Worm (Caenorhabditis elegans) whole organism, mixed stage, embryonic: Measurements from ENCODE around the gene F02D10.2.

Source experiments
- M03D4.4 ChIP-seq: sonication (generic microtip); optimal IDR thresholded peaks from 2 replicates; lab custom pipeline; 2017; ENCODE audit warnings: mild to moderate bottlenecking, missing genetic modification characterization, missing compliant biosample characterization
- bed-3 ChIP-seq: fragments of 200-800 bp; sonication (Bioruptor generic); optimal IDR thresholded peaks from 3 replicates; lab custom pipeline; 2018; ENCODE audit warnings: mild to moderate bottlenecking, missing genetic modification characterization, moderate library complexity, missing compliant biosample characterization
- blmp-1 ChIP-seq: fragments of 150-350 bp; optimal IDR thresholded peaks from 2 replicates; lab custom pipeline; 2014; ENCODE audit warnings: missing biosample characterization, missing genetic modification characterization
- ceh-39 ChIP-seq: fragments of 150-350 bp; optimal IDR thresholded peaks from 2 replicates; lab custom pipeline; 2014; ENCODE audit warnings: missing biosample characterization, missing genetic modification characterization
- ceh-43 ChIP-seq: fragments of 200-800 bp; sonication (Bioruptor generic); optimal IDR thresholded peaks from 2 replicates; lab custom pipeline; 2018; ENCODE audit warnings: mild to moderate bottlenecking, missing genetic modification characterization, moderate library complexity, missing compliant biosample characterization
- ceh-83 ChIP-seq: fragments of 200-800 bp; sonication (Bioruptor generic); optimal IDR thresholded peaks from 2 replicates; lab custom pipeline; 2018; ENCODE audit warnings: mild to moderate bottlenecking, missing genetic modification characterization, missing compliant biosample characterization
- ces-1 ChIP-seq: fragments of 150-350 bp; optimal IDR thresholded peaks from 2 replicates; lab custom pipeline; 2014; ENCODE audit warnings: missing biosample characterization, missing genetic modification reagents, missing genetic modification characterization
- cnd-1 ChIP-seq: fragments of 200-800 bp; sonication (Bioruptor generic); optimal IDR thresholded peaks from 2 replicates; lab custom pipeline; 2018; ENCODE audit warnings: mild to moderate bottlenecking, missing genetic modification characterization, missing compliant biosample characterization
- drap-1 ChIP-seq: fragments of 200-800 bp; sonication (Bioruptor generic); optimal IDR thresholded peaks from 3 replicates; lab custom pipeline; 2018; ENCODE audit warnings: mild to moderate bottlenecking, missing genetic modification characterization, missing compliant biosample characterization
- elt-3 ChIP-seq: fragments of 150-350 bp; optimal IDR thresholded peaks from 2 replicates; lab custom pipeline; 2014; ENCODE audit warnings: missing biosample characterization, missing genetic modification characterization
- flh-1 ChIP-seq: fragments of 200-800 bp; sonication (Bioruptor generic); optimal IDR thresholded peaks from 2 replicates; lab custom pipeline; 2018; ENCODE audit warnings: mild to moderate bottlenecking, missing genetic modification characterization, moderate library complexity, missing compliant biosample characterization
- ham-2 ChIP-seq: fragments of 200-800 bp; sonication (Bioruptor generic); optimal IDR thresholded peaks from 2 replicates; lab custom pipeline; 2018; ENCODE audit warnings: mild to moderate bottlenecking, missing genetic modification characterization, missing compliant biosample characterization
- hlh-1 ChIP-seq: fragments of 150-350 bp; optimal IDR thresholded peaks from 2 replicates; lab custom pipeline; 2014; ENCODE audit warnings: missing biosample characterization, missing genetic modification reagents, missing genetic modification characterization
- lin-32 ChIP-seq: fragments of 200-800 bp; sonication (Bioruptor generic); optimal IDR thresholded peaks from 2 replicates; lab custom pipeline; 2018; ENCODE audit warnings: mild to moderate bottlenecking, missing genetic modification characterization, missing compliant biosample characterization
- lsy-2 ChIP-seq: fragments of 150-350 bp; optimal IDR thresholded peaks from 2 replicates; lab custom pipeline; 2014; ENCODE audit warnings: missing biosample characterization, missing genetic modification characterization
- mab-5 ChIP-seq: fragments of 150-350 bp; optimal IDR thresholded peaks from 2 replicates; lab custom pipeline; 2014; ENCODE audit warnings: missing biosample characterization, missing genetic modification characterization
- mep-1 ChIP-seq: fragments of 150-350 bp; optimal IDR thresholded peaks from 2 replicates; lab custom pipeline; 2017; ENCODE audit warnings: missing biosample characterization, missing genetic modification reagents, missing genetic modification characterization, inconsistent platforms
- mls-2 ChIP-seq: sonication (generic microtip); optimal IDR thresholded peaks from 2 replicates; lab custom pipeline; 2016; ENCODE audit warnings: mild to moderate bottlenecking, missing genetic modification characterization, moderate library complexity, missing compliant biosample characterization
- nhr-12 ChIP-seq: fragments of 150-350 bp; optimal IDR thresholded peaks from 2 replicates; lab custom pipeline; 2014; ENCODE audit warnings: missing biosample characterization, missing genetic modification characterization
- nhr-28 ChIP-seq: fragments of 150-350 bp; optimal IDR thresholded peaks from 2 replicates; lab custom pipeline; 2014; ENCODE audit warnings: missing biosample characterization, missing genetic modification characterization
- nhr-76 ChIP-seq: sonication (generic microtip); optimal IDR thresholded peaks from 2 replicates; lab custom pipeline; 2017; ENCODE audit warnings: missing biosample characterization, missing genetic modification characterization
- pha-4 ChIP-seq: fragments of 150-350 bp; optimal IDR thresholded peaks from 2 replicates; lab custom pipeline; 2018; ENCODE audit warnings: missing biosample characterization, missing genetic modification reagents, missing genetic modification characterization
- sem-2 ChIP-seq: fragments of 200-800 bp; sonication (Bioruptor generic); optimal IDR thresholded peaks from 2 replicates; lab custom pipeline; 2018; ENCODE audit warnings: mild to moderate bottlenecking, missing genetic modification characterization, missing compliant biosample characterization
- snpc-4 ChIP-seq: fragments of 150-350 bp; optimal IDR thresholded peaks from 2 replicates; lab custom pipeline; 2014; ENCODE audit warnings: missing biosample characterization, missing genetic modification characterization
- sptf-1 ChIP-seq: sonication (generic microtip); optimal IDR thresholded peaks from 2 replicates; lab custom pipeline; 2017; ENCODE audit warnings: mild to moderate bottlenecking, missing genetic modification characterization, moderate library complexity, missing compliant biosample characterization
- unc-120 ChIP-seq: sonication (generic microtip); optimal IDR thresholded peaks from 2 replicates; lab custom pipeline; 2017; ENCODE audit warnings: missing genetic modification characterization, missing compliant biosample characterization; ENCODE audit not compliant: poor library complexity, severe bottlenecking
- unc-39 ChIP-seq: fragments of 150-350 bp; optimal IDR thresholded peaks from 2 replicates; lab custom pipeline; 2014; ENCODE audit warnings: missing biosample characterization, missing genetic modification characterization
- unc-62 ChIP-seq: fragments of 150-350 bp; optimal IDR thresholded peaks from 2 replicates; lab custom pipeline; 2014; ENCODE audit warnings: missing biosample characterization, missing genetic modification reagents, missing genetic modification characterization
- zip-8 ChIP-seq: fragments of 150-350 bp; optimal IDR thresholded peaks from 2 replicates; lab custom pipeline; 2014; ENCODE audit warnings: missing biosample characterization, missing genetic modification characterization
- ztf-11 ChIP-seq: fragments of 150-350 bp; optimal IDR thresholded peaks from 2 replicates; lab custom pipeline; 2014; ENCODE audit warnings: missing biosample characterization, missing genetic modification characterization

The F02D10.2 gene

DNA sequence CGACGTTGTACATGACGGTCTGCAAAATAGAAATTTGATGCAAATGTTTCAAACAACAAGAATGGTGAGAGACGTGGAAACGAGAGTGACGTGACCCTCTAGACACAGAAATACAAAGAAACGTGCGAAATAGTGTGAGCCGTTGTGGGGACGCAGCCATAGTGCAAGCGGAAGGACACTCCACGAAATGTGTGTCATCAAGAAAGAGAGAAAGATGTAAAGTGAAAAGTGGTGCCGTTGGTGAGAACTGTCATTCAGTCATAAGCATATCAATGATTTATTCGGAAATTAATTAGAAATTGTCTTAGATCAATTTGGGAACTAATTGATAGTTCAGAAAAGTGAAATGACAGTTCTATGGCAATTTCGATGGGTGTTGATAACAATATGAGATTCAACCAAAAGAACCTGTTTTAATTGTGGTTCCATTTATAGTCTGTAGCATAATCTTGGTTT lies 43.8 kb downstream of the F02D10.2 start, which contains the start of gene C29F7.3:
Gene C29F7.3, minus strand, starts transcription at position 51 of the 456 bp plus-strand sequence.
- no peak for TF ChIP-seq mab-5 (tag; lab: Kevin White, UChicago)
- no peak for TF ChIP-seq nhr-12
- TF ChIP-seq ces-1 (GFP tag; lab: Kevin White, UChicago): peak; percentile 26
- TF ChIP-seq ceh-43 (GFP tag; lab: Kevin White, UChicago): no peak
- no peak for TF ChIP-seq sptf-1 (tag; lab: Kevin White, UChicago)
- no peak for TF ChIP-seq unc-39 (tag; lab: Kevin White, UChicago)
- peak; percentile 21 for TF ChIP-seq blmp-1
- TF ChIP-seq zip-8 (tag; lab: Kevin White, UChicago): no peak
- TF ChIP-seq hlh-1 (tag; lab: Kevin White, UChicago): peak; percentile 12
- peak; percentile 70 for TF ChIP-seq unc-62
- peak; percentile 15 for TF ChIP-seq mep-1 (tag; lab: Kevin White, UChicago)
- TF ChIP-seq ceh-39: no peak
- peak; percentile 28 for TF ChIP-seq ham-2 (GFP tag; lab: Kevin White, UChicago)
- no peak for TF ChIP-seq drap-1 (GFP tag; lab: Kevin White, UChicago)
- no peak for TF ChIP-seq lsy-2
- TF ChIP-seq unc-120: no peak

DNA sequence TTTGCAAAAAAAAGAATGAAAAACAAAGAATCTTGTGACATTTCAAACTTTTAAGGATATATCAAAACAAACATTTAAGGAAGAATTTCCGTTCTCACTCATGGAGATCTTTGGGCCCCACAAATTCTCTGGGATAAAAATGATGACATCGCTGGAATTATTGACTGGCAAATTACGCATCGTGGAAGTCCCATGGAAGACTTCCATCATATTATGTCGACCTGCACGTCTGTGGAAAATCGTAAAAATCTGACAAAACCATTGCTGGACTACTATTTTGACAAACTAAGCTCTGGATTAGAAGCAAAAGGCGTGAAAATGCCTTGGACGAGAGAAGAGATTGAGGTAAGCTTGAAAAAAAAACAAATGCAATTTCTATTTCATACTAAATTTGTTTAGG lies 46.2 kb downstream of the F02D10.2 start:
- TF ChIP-seq lsy-2: no peak
- no peak for TF ChIP-seq flh-1 (GFP tag; lab: Kevin White, UChicago)
- no peak for TF ChIP-seq ceh-83
- TF ChIP-seq pha-4: no peak
- TF ChIP-seq lin-32 (GFP tag; lab: Kevin White, UChicago): no peak
- no peak for TF ChIP-seq nhr-76 (tag; lab: Kevin White, UChicago)
- no peak for TF ChIP-seq cnd-1
- no peak for TF ChIP-seq ham-2 (GFP tag; lab: Kevin White, UChicago)
- no peak for TF ChIP-seq ceh-39
- no peak for TF ChIP-seq nhr-28
- TF ChIP-seq snpc-4: no peak

DNA sequence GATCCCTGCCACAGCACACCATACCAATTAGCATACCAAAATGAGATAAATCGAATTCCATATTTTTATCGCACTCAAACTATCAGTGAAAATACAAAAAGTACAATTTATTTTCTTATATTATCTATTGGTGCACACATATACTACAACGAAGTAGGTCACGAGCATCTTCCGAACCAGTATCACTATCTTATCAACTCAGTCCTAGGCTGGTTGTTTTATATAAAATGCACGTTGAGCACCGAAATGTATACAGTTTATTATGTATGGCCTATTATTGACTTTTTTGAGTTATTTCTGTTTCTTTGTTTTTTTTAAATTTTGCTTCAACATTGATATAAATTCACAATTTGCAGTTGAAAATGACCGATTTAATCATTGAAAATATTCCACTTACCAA lies 48.0 kb downstream of the F02D10.2 start, which contains the start of gene C29F7.2:
Gene C29F7.2, plus strand, starts transcription at position 357 of the 400 bp plus-strand sequence.
- TF ChIP-seq mls-2 (tag; lab: Kevin White, UChicago) (no peak), drap-1 (GFP tag; lab: Kevin White, UChicago) (no peak), sptf-1 (tag; lab: Kevin White, UChicago) (no peak), unc-120 (no peak), mab-5 (tag; lab: Kevin White, UChicago) (no peak), lsy-2 (no peak), mep-1 (tag; lab: Kevin White, UChicago) (no peak), bed-3 (GFP tag; lab: Kevin White, UChicago) (no peak), ceh-43 (GFP tag; lab: Kevin White, UChicago) (no peak), ham-2 (GFP tag; lab: Kevin White, UChicago) (no peak)

DNA sequence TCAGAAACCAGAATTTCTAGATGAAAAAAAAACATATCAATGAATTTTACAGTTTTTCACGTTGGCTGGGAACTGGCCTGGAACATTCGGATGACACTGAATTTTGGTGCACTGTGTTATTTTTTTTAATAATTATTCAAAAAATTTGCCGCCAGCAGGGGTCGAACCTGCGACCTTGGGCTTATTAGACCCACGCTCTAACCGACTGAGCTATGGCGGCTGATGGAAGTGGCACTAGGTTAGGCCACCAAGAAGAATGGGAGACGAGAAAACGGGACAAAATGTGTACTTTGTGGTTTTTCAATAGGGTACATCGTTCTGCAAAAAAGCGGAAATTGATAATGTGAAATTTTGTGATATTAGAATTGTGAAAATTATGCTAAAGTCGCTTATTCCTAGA lies 48.7 kb downstream of the F02D10.2 start:
- TF ChIP-seq unc-120 (peak; percentile 46), elt-3 (tag; lab: Kevin White, UChicago) (no peak), mls-2 (tag; lab: Kevin White, UChicago) (peak; percentile 55), cnd-1 (peak; percentile 66), sptf-1 (tag; lab: Kevin White, UChicago) (peak; percentile 79), drap-1 (GFP tag; lab: Kevin White, UChicago) (peak; percentile 66), nhr-76 (tag; lab: Kevin White, UChicago) (no peak), sem-2 (GFP tag; lab: Kevin White, UChicago) (peak; percentile 49), M03D4.4 (tag; lab: Kevin White, UChicago) (peak; percentile 63), bed-3 (GFP tag; lab: Kevin White, UChicago) (peak; percentile 32), ztf-11 (tag; lab: Kevin White, UChicago) (no peak), ham-2 (GFP tag; lab: Kevin White, UChicago) (peak; percentile 45), mep-1 (tag; lab: Kevin White, UChicago) (no peak), hlh-1 (tag; lab: Kevin White, UChicago) (peak; percentile 6), ceh-43 (GFP tag; lab: Kevin White, UChicago) (peak; percentile 5)
